Worm (Caenorhabditis elegans) whole organism, L4 larva: ENCODE measurements around the gene gmap-1.
A peak's percentile ranks its signal among the peaks of the same experiment; 100 is the strongest.

Experiments
- F10B5.3 ChIP-seq: sonication (generic microtip); optimal IDR thresholded peaks from 2 replicates; lab custom pipeline; 2016; ENCODE audit warnings: mild to moderate bottlenecking, missing genetic modification characterization, missing compliant biosample characterization
- F26F4.8 ChIP-seq: fragments of 200-800 bp; sonication (Bioruptor generic); conservative IDR thresholded peaks from 2 replicates; pipeline ENCODE4 v1.3.6; 2022; ENCODE audit warnings: missing genetic modification characterization, missing compliant biosample characterization
- T20F7.1 ChIP-seq: fragments of 200-800 bp; sonication (Bioruptor generic); optimal IDR thresholded peaks from 2 replicates; lab custom pipeline; 2018; ENCODE audit warnings: mild to moderate bottlenecking, missing genetic modification characterization, missing compliant biosample characterization
- Y48G9A.11 ChIP-seq: fragments of 200-800 bp; sonication (Bioruptor generic); IDR thresholded peaks from 2 replicates; pipeline ENCODE4 v1.3.6; 2022; ENCODE audit warnings: missing genetic modification reagents, missing genetic modification characterization, missing compliant biosample characterization
- ZK546.5 ChIP-seq, 2 experiments: sonication (generic microtip); optimal IDR thresholded peaks; 2 replicates each; lab custom pipeline; 2017; ENCODE audit warnings: missing biosample characterization in 2 of 2, missing genetic modification characterization in 2 of 2
- attf-4 ChIP-seq: sonication (generic microtip); optimal IDR thresholded peaks from 3 replicates; lab custom pipeline; 2017; ENCODE audit warnings: missing biosample characterization, missing genetic modification characterization
- ceh-28 ChIP-seq: fragments of 150-350 bp; optimal IDR thresholded peaks from 2 replicates; lab custom pipeline; 2014; ENCODE audit warnings: missing biosample characterization, missing genetic modification reagents, missing genetic modification characterization
- ceh-32 ChIP-seq: sonication (generic microtip); optimal IDR thresholded peaks from 2 replicates; lab custom pipeline; 2016; ENCODE audit warnings: mild to moderate bottlenecking, missing genetic modification characterization, missing compliant biosample characterization; ENCODE audit not compliant: poor library complexity
- ceh-82 ChIP-seq: sonication (generic microtip); optimal IDR thresholded peaks from 2 replicates; lab custom pipeline; 2017; ENCODE audit warnings: missing biosample characterization, missing genetic modification characterization
- ces-1 ChIP-seq: fragments of 150-350 bp; sonication (generic microtip); optimal IDR thresholded peaks from 4 replicates; lab custom pipeline; 2014; ENCODE audit warnings: missing biosample characterization, missing genetic modification reagents, missing genetic modification characterization
- ctbp-1 ChIP-seq: fragments of 200-800 bp; sonication (Bioruptor generic); IDR thresholded peaks from 2 replicates; pipeline ENCODE4 v1.3.6; 2022; ENCODE audit warnings: missing genetic modification reagents, missing genetic modification characterization, missing compliant biosample characterization
- daf-16 ChIP-seq, 3 experiments: sonication (generic microtip); optimal IDR thresholded peaks; 2 replicates each; lab custom pipeline; 2016 to 2017; ENCODE audit warnings: missing genetic modification characterization in 3 of 3, missing genetic modification reagents in 3 of 3, mild to moderate bottlenecking in 2 of 3, missing compliant biosample characterization in 2 of 3, missing biosample characterization in 1 of 3, moderate library complexity in 1 of 3
- dmd-6 ChIP-seq: fragments of 200-800 bp; sonication (Bioruptor generic); IDR thresholded peaks from 2 replicates; pipeline ENCODE4 v1.3.6; 2022; ENCODE audit warnings: missing genetic modification reagents, missing genetic modification characterization, missing compliant biosample characterization
- dmd-9 ChIP-seq: fragments of 200-800 bp; sonication (Bioruptor generic); IDR thresholded peaks from 2 replicates; pipeline ENCODE4 v1.3.6; 2022; ENCODE audit warnings: missing genetic modification reagents, missing genetic modification characterization, missing compliant biosample characterization
- dve-1 ChIP-seq: sonication (generic microtip); optimal IDR thresholded peaks from 2 replicates; lab custom pipeline; 2017; ENCODE audit warnings: antibody characterized with exemption, mild to moderate bottlenecking, missing genetic modification characterization, missing compliant biosample characterization; ENCODE audit not compliant: insufficient read depth
- fos-1 ChIP-seq: fragments of 150-350 bp; optimal IDR thresholded peaks from 2 replicates; lab custom pipeline; 2014; ENCODE audit warnings: missing biosample characterization, missing genetic modification characterization
- hif-1 ChIP-seq, 2 experiments: sonication (generic microtip); optimal IDR thresholded peaks; 2 replicates each; lab custom pipeline; 2016 to 2017; ENCODE audit warnings: missing compliant biosample characterization in 2 of 2, missing genetic modification characterization in 2 of 2, missing genetic modification reagents in 2 of 2, missing genotype in 2 of 2, mild to moderate bottlenecking in 1 of 2
- hlh-11 ChIP-seq: fragments of 200-800 bp; sonication (Bioruptor generic); optimal IDR thresholded peaks from 2 replicates; lab custom pipeline; 2018; ENCODE audit warnings: mild to moderate bottlenecking, missing genetic modification characterization, missing compliant biosample characterization
- lin-38 ChIP-seq: fragments of 200-800 bp; sonication (Bioruptor generic); IDR thresholded peaks from 2 replicates; pipeline ENCODE4 v1.3.6; 2022; ENCODE audit warnings: missing genetic modification reagents, missing genetic modification characterization, missing compliant biosample characterization
- mxl-3 ChIP-seq: fragments of 200-800 bp; sonication (Bioruptor generic); optimal IDR thresholded peaks from 2 replicates; lab custom pipeline; 2018; ENCODE audit warnings: mild to moderate bottlenecking, missing genetic modification characterization, missing compliant biosample characterization
- nhr-111 ChIP-seq: fragments of 200-800 bp; sonication (Bioruptor generic); optimal IDR thresholded peaks from 2 replicates; lab custom pipeline; 2018; ENCODE audit warnings: mild to moderate bottlenecking, missing genetic modification characterization, missing compliant biosample characterization
- nhr-28 ChIP-seq: fragments of 150-350 bp; optimal IDR thresholded peaks from 2 replicates; lab custom pipeline; 2014; ENCODE audit warnings: missing biosample characterization, missing genetic modification characterization
- nhr-48 ChIP-seq: sonication (generic microtip); optimal IDR thresholded peaks from 2 replicates; lab custom pipeline; 2016; ENCODE audit warnings: mild to moderate bottlenecking, missing genetic modification characterization, missing compliant biosample characterization
- nhr-6 ChIP-seq: fragments of 150-350 bp; optimal IDR thresholded peaks from 2 replicates; lab custom pipeline; 2014; ENCODE audit warnings: missing biosample characterization, missing genetic modification characterization
- pha-4 ChIP-seq, 2 experiments: fragments of 150-350 bp in 1 of 2; fragments of 200-800 bp in 1 of 2; sonication (Bioruptor generic) in 1 of 2; IDR thresholded peaks in 1 of 2; optimal IDR thresholded peaks in 1 of 2; 2 replicates each; pipeline versions ENCODE4 v1.3.6 to Lab custom; 2014 to 2022; ENCODE audit warnings: missing genetic modification characterization in 2 of 2, missing genetic modification reagents in 2 of 2, missing biosample characterization in 1 of 2, missing compliant biosample characterization in 1 of 2
- php-3 ChIP-seq: fragments of 200-800 bp; sonication (Bioruptor generic); IDR thresholded peaks from 2 replicates; pipeline ENCODE4 v1.3.6; 2022; ENCODE audit warnings: missing genetic modification reagents, missing genetic modification characterization, missing compliant biosample characterization
- pqm-1 ChIP-seq: sonication (generic microtip); optimal IDR thresholded peaks from 2 replicates; lab custom pipeline; 2017; ENCODE audit warnings: missing biosample characterization, missing genetic modification characterization
- rbr-2 ChIP-seq: sonication (generic microtip); optimal IDR thresholded peaks from 2 replicates; lab custom pipeline; 2016; ENCODE audit warnings: missing genotype, missing genetic modification characterization, missing compliant biosample characterization
- set-16 ChIP-seq: fragments of 200-800 bp; sonication (Bioruptor generic); IDR thresholded peaks from 2 replicates; pipeline ENCODE4 v1.3.6; 2022; ENCODE audit warnings: missing genetic modification reagents, missing genetic modification characterization, missing compliant biosample characterization
- snpc-4 ChIP-seq: fragments of 150-350 bp; optimal IDR thresholded peaks from 2 replicates; lab custom pipeline; 2014; ENCODE audit warnings: missing biosample characterization, missing genetic modification characterization
- tra-1 ChIP-seq: fragments of 200-800 bp; sonication (Bioruptor generic); IDR thresholded peaks from 2 replicates; pipeline ENCODE4 v1.3.6; 2022; ENCODE audit warnings: missing genetic modification reagents, missing genetic modification characterization, missing compliant biosample characterization
- unc-39 ChIP-seq: sonication (generic microtip); optimal IDR thresholded peaks from 2 replicates; lab custom pipeline; 2017; ENCODE audit warnings: missing biosample characterization, missing genetic modification characterization
- zip-2 ChIP-seq: fragments of 150-350 bp; optimal IDR thresholded peaks from 2 replicates; lab custom pipeline; 2014; ENCODE audit warnings: missing biosample characterization, missing genetic modification characterization

The gmap-1 gene

ce11 chrX:12934768-12935167 is at the start of gene gmap-1 (continued):
- TF ChIP-seq ceh-32 (tag; lab: Kevin White, UChicago) (no peak), Y48G9A.11 (GFP tag; lab: Robert Waterston, UW) (no peak), rbr-2 (tag; lab: Kevin White, UChicago) (no peak), zip-2 (tag; lab: Kevin White, UChicago) (no peak), attf-4 (tag; lab: Kevin White, UChicago) (no peak)

ce11 chrX:12982725-12983124 is 47.9 kb upstream of the gmap-1 start:
- TF ChIP-seq unc-39 (tag; lab: Kevin White, UChicago) (no peak), F10B5.3 (tag; lab: Kevin White, UChicago) (no peak), dve-1 (tag; lab: Kevin White, UChicago) (peak; percentile 53), set-16 (no peak), dmd-6 (GFP tag; lab: Robert Waterston, UW) (peak; percentile 87), hif-1 (tag; optimal IDR thresholded peaks at IDR 0.05; lab: Kevin White, UChicago) (no peak), ctbp-1 (GFP tag; lab: Robert Waterston, UW) (no peak), tra-1 (GFP tag; lab: Robert Waterston, UW) (peak; percentile 88; the same call in 1 of the 2 replicates), snpc-4 (tag; lab: Kevin White, UChicago) (no peak), hlh-11 (peak; percentile 56), lin-38 (GFP tag; lab: Robert Waterston, UW) (0 out of 2 replicates have a peak, but pooled peaks have one; percentile 4), ces-1 (GFP tag; lab: Kevin White, UChicago) (no peak), ceh-82 (tag; lab: Kevin White, UChicago) (no peak), dmd-9 (no peak), nhr-48 (tag; lab: Kevin White, UChicago) (peak; percentile 5), daf-16 (GFP tag; optimal IDR thresholded peaks at IDR 0.05; lab: Kevin White, UChicago) (no peak), daf-16 (tag; optimal IDR thresholded peaks at IDR 0.05; lab: Kevin White, UChicago) (peak; percentile 66), nhr-111 (no peak), pha-4 (GFP tag; IDR thresholded peaks at IDR 0.05; lab: Robert Waterston, UW) (no peak), pha-4 (tag; optimal IDR thresholded peaks at IDR 0.05; lab: Kevin White, UChicago) (no peak), fos-1 (tag; lab: Kevin White, UChicago) (no peak), pqm-1 (tag; lab: Kevin White, UChicago) (peak; percentile 51), T20F7.1 (GFP tag; lab: Kevin White, UChicago) (no peak), nhr-6 (tag; lab: Kevin White, UChicago) (no peak), php-3 (GFP tag; lab: Robert Waterston, UW) (peak; percentile 56; the same call in 1 of the 2 replicates), ceh-28 (tag; lab: Kevin White, UChicago) (no peak), ZK546.5 (tag; optimal IDR thresholded peaks at IDR 0.05; lab: Kevin White, UChicago) (no peak)

ce11 chrX:12981393-12981792 is 46.6 kb upstream of the gmap-1 start, which contains the start of gene scav-4:
TSS of gene scav-4 (plus strand) at chrX:12981775.
- TF ChIP-seq nhr-28 (tag; lab: Kevin White, UChicago) = peak; percentile 56
- no peak for TF ChIP-seq F26F4.8 (GFP tag; lab: Robert Waterston, UW)
- TF ChIP-seq php-3 (GFP tag; lab: Robert Waterston, UW) = peak; percentile 53; the same call in 1 of the 2 replicates
- peak; percentile 6 for TF ChIP-seq dve-1 (tag; lab: Kevin White, UChicago)
- TF ChIP-seq pqm-1 (tag; lab: Kevin White, UChicago) = peak; percentile 31
- TF ChIP-seq mxl-3 (GFP tag; lab: Kevin White, UChicago) = peak; percentile 34
- peak; percentile 49 for TF ChIP-seq hlh-11
- no peak for TF ChIP-seq daf-16 (GFP tag; optimal IDR thresholded peaks at IDR 0.05; lab: Kevin White, UChicago)
- TF ChIP-seq daf-16 (tag; optimal IDR thresholded peaks at IDR 0.05; lab: Kevin White, UChicago) = peak; percentile 94
- peak; percentile 46 for TF ChIP-seq dmd-6 (GFP tag; lab: Robert Waterston, UW)
- TF ChIP-seq lin-38 (GFP tag; lab: Robert Waterston, UW) = no peak
- TF ChIP-seq pha-4 (GFP tag; IDR thresholded peaks at IDR 0.05; lab: Robert Waterston, UW) = no peak
- no peak for TF ChIP-seq pha-4 (tag; optimal IDR thresholded peaks at IDR 0.05; lab: Kevin White, UChicago)
- TF ChIP-seq, all 104 proteins: peak for 8
